Worm (Caenorhabditis elegans) whole organism, L4 larva: Measurements from ENCODE around the gene K09H11.15.

Source experiments
- F10B5.3 ChIP-seq: sonication (generic microtip); optimal IDR thresholded peaks from 2 replicates; lab custom pipeline; 2016; ENCODE audit warnings: mild to moderate bottlenecking, missing genetic modification characterization, missing compliant biosample characterization
- F26F4.8 ChIP-seq: fragments of 200-800 bp; sonication (Bioruptor generic); conservative IDR thresholded peaks from 2 replicates; pipeline ENCODE4 v1.3.6; 2022; ENCODE audit warnings: missing genetic modification characterization, missing compliant biosample characterization
- F44E2.7 ChIP-seq: fragments of 200-800 bp; sonication (Bioruptor generic); IDR thresholded peaks from 2 replicates; pipeline ENCODE4 v2.1.2; 2022; ENCODE audit warnings: missing genetic modification characterization, missing compliant biosample characterization
- F49E8.2 ChIP-seq: sonication (generic microtip); optimal IDR thresholded peaks from 2 replicates; lab custom pipeline; 2016; ENCODE audit warnings: missing compliant biosample characterization, mild to moderate bottlenecking, missing genetic modification characterization, borderline replicate concordance
- R02D3.7 ChIP-seq: fragments of 150-350 bp; sonication (generic microtip); optimal IDR thresholded peaks from 3 replicates; lab custom pipeline; 2014; ENCODE audit warnings: missing biosample characterization, missing genetic modification characterization
- aha-1 ChIP-seq: fragments of 150-350 bp; peaks from one replicate; lab custom pipeline; 2014; ENCODE audit warnings: missing biosample characterization, missing genetic modification characterization
- attf-4 ChIP-seq: sonication (generic microtip); optimal IDR thresholded peaks from 3 replicates; lab custom pipeline; 2017; ENCODE audit warnings: missing biosample characterization, missing genetic modification characterization
- ceh-20 ChIP-seq: fragments of 200-800 bp; sonication (Bioruptor generic); IDR thresholded peaks from 2 replicates; pipeline ENCODE4 v1.3.6; 2022; ENCODE audit warnings: missing genetic modification reagents, missing genetic modification characterization, missing compliant biosample characterization
- ceh-28 ChIP-seq: fragments of 150-350 bp; optimal IDR thresholded peaks from 2 replicates; lab custom pipeline; 2014; ENCODE audit warnings: missing biosample characterization, missing genetic modification reagents, missing genetic modification characterization
- ceh-62 ChIP-seq: sonication (generic microtip); optimal IDR thresholded peaks from 2 replicates; lab custom pipeline; 2017; ENCODE audit warnings: missing biosample characterization, missing genetic modification characterization
- ceh-82 ChIP-seq: sonication (generic microtip); optimal IDR thresholded peaks from 2 replicates; lab custom pipeline; 2017; ENCODE audit warnings: missing biosample characterization, missing genetic modification characterization
- ces-1 ChIP-seq: fragments of 150-350 bp; sonication (generic microtip); optimal IDR thresholded peaks from 4 replicates; lab custom pipeline; 2014; ENCODE audit warnings: missing biosample characterization, missing genetic modification reagents, missing genetic modification characterization
- daf-16 ChIP-seq, 3 experiments: sonication (generic microtip); optimal IDR thresholded peaks; 2 replicates each; lab custom pipeline; 2016 to 2017; ENCODE audit warnings: missing genetic modification characterization in 3 of 3, missing genetic modification reagents in 3 of 3, mild to moderate bottlenecking in 2 of 3, missing compliant biosample characterization in 2 of 3, missing biosample characterization in 1 of 3, moderate library complexity in 1 of 3
- daf-19 ChIP-seq: fragments of 200-800 bp; sonication (Bioruptor generic); conservative IDR thresholded peaks from 2 replicates; pipeline ENCODE4 v1.3.6; 2022; ENCODE audit warnings: missing genetic modification characterization, missing compliant biosample characterization
- dmd-8 ChIP-seq: fragments of 200-800 bp; sonication (Bioruptor generic); IDR thresholded peaks from 2 replicates; pipeline ENCODE4 v1.3.6; 2022; ENCODE audit warnings: missing genetic modification characterization, missing compliant biosample characterization
- dmd-9 ChIP-seq: fragments of 200-800 bp; sonication (Bioruptor generic); IDR thresholded peaks from 2 replicates; pipeline ENCODE4 v1.3.6; 2022; ENCODE audit warnings: missing genetic modification reagents, missing genetic modification characterization, missing compliant biosample characterization
- dpl-1 ChIP-seq: fragments of 150-350 bp; optimal IDR thresholded peaks from 2 replicates; lab custom pipeline; 2014; ENCODE audit warnings: missing biosample characterization, missing genetic modification reagents, missing genetic modification characterization
- duxl-1 ChIP-seq: sonication (generic microtip); optimal IDR thresholded peaks from 2 replicates; lab custom pipeline; 2016; ENCODE audit warnings: mild to moderate bottlenecking, missing genetic modification characterization, moderate library complexity, missing compliant biosample characterization; ENCODE audit not compliant: poor library complexity
- dve-1 ChIP-seq: sonication (generic microtip); optimal IDR thresholded peaks from 2 replicates; lab custom pipeline; 2017; ENCODE audit warnings: antibody characterized with exemption, mild to moderate bottlenecking, missing genetic modification characterization, missing compliant biosample characterization; ENCODE audit not compliant: insufficient read depth
- egl-43 ChIP-seq: fragments of 200-800 bp; sonication (Bioruptor generic); IDR thresholded peaks from 2 replicates; pipeline ENCODE4 v1.3.6; 2022; ENCODE audit warnings: missing genetic modification reagents, missing genetic modification characterization, missing compliant biosample characterization
- lim-7 ChIP-seq: fragments of 200-800 bp; sonication (Bioruptor generic); IDR thresholded peaks from 2 replicates; pipeline ENCODE4 v1.3.6; 2022; ENCODE audit warnings: missing genetic modification characterization, missing compliant biosample characterization
- lin-15B ChIP-seq: fragments of 150-350 bp; sonication (generic microtip); optimal IDR thresholded peaks from 3 replicates; lab custom pipeline; 2014; ENCODE audit warnings: missing biosample characterization, missing genetic modification characterization
- lin-29 ChIP-seq: fragments of 200-800 bp; sonication (Bioruptor generic); IDR thresholded peaks from 2 replicates; pipeline ENCODE4 v1.3.6; 2022; ENCODE audit warnings: missing genetic modification reagents, missing genetic modification characterization, missing compliant biosample characterization
- lin-38 ChIP-seq: fragments of 200-800 bp; sonication (Bioruptor generic); IDR thresholded peaks from 2 replicates; pipeline ENCODE4 v1.3.6; 2022; ENCODE audit warnings: missing genetic modification reagents, missing genetic modification characterization, missing compliant biosample characterization
- lsy-2 ChIP-seq, 2 experiments: fragments of 150-350 bp in 1 of 2; sonication (generic microtip) in 1 of 2; optimal IDR thresholded peaks; 2 replicates each; lab custom pipeline; 2014 to 2017; ENCODE audit warnings: missing biosample characterization in 2 of 2, missing genetic modification characterization in 2 of 2
- madf-5 ChIP-seq, 2 experiments: fragments of 200-800 bp; sonication (Bioruptor generic); IDR thresholded peaks; 2 replicates each; pipeline ENCODE4 v1.3.6; 2022; ENCODE audit warnings: missing compliant biosample characterization in 2 of 2, missing genetic modification characterization in 2 of 2
- mdl-1 ChIP-seq, 2 experiments: fragments of 150-350 bp in 1 of 2; sonication (generic microtip) in 1 of 2; optimal IDR thresholded peaks; 2 replicates each; lab custom pipeline; 2014 to 2017; ENCODE audit warnings: missing biosample characterization in 2 of 2, missing genetic modification characterization in 2 of 2
- mes-2 ChIP-seq: sonication (generic microtip); optimal IDR thresholded peaks from 2 replicates; lab custom pipeline; 2016; ENCODE audit warnings: missing genotype, mild to moderate bottlenecking, missing genetic modification characterization, missing compliant biosample characterization; ENCODE audit not compliant: poor library complexity, severe bottlenecking
- mxl-2 ChIP-seq: fragments of 200-800 bp; sonication (Bioruptor generic); conservative IDR thresholded peaks from 2 replicates; pipeline ENCODE4 v1.3.6; 2022; ENCODE audit warnings: missing genetic modification reagents, missing genetic modification characterization, missing compliant biosample characterization
- nhr-10 ChIP-seq: fragments of 150-350 bp; optimal IDR thresholded peaks from 2 replicates; lab custom pipeline; 2014; ENCODE audit warnings: missing biosample characterization, missing genetic modification characterization
- nhr-102 ChIP-seq: sonication (generic microtip); optimal IDR thresholded peaks from 2 replicates; lab custom pipeline; 2016; ENCODE audit warnings: mild to moderate bottlenecking, missing genetic modification characterization, moderate library complexity, missing compliant biosample characterization
- nhr-111 ChIP-seq: fragments of 200-800 bp; sonication (Bioruptor generic); optimal IDR thresholded peaks from 2 replicates; lab custom pipeline; 2018; ENCODE audit warnings: mild to moderate bottlenecking, missing genetic modification characterization, missing compliant biosample characterization
- nhr-237 ChIP-seq: sonication (generic microtip); optimal IDR thresholded peaks from 2 replicates; lab custom pipeline; 2017; ENCODE audit warnings: missing biosample characterization, missing genetic modification characterization
- nhr-41 ChIP-seq: fragments of 200-800 bp; sonication (Bioruptor generic); IDR thresholded peaks from 2 replicates; pipeline ENCODE4 v1.3.6; 2022; ENCODE audit warnings: missing genetic modification reagents, missing genetic modification characterization, missing compliant biosample characterization
- pha-4 ChIP-seq, 2 experiments: fragments of 150-350 bp in 1 of 2; fragments of 200-800 bp in 1 of 2; sonication (Bioruptor generic) in 1 of 2; IDR thresholded peaks in 1 of 2; optimal IDR thresholded peaks in 1 of 2; 2 replicates each; pipeline versions ENCODE4 v1.3.6 to Lab custom; 2014 to 2022; ENCODE audit warnings: missing genetic modification characterization in 2 of 2, missing genetic modification reagents in 2 of 2, missing biosample characterization in 1 of 2, missing compliant biosample characterization in 1 of 2
- pqm-1 ChIP-seq: sonication (generic microtip); optimal IDR thresholded peaks from 2 replicates; lab custom pipeline; 2017; ENCODE audit warnings: missing biosample characterization, missing genetic modification characterization
- rbr-2 ChIP-seq: sonication (generic microtip); optimal IDR thresholded peaks from 2 replicates; lab custom pipeline; 2016; ENCODE audit warnings: missing genotype, missing genetic modification characterization, missing compliant biosample characterization
- saeg-2 ChIP-seq: fragments of 200-800 bp; sonication (Bioruptor generic); IDR thresholded peaks from 2 replicates; pipeline ENCODE4 v1.3.6; 2022; ENCODE audit warnings: missing genetic modification reagents, missing genetic modification characterization, missing compliant biosample characterization
- sdz-12 ChIP-seq: fragments of 200-800 bp; sonication (Bioruptor generic); optimal IDR thresholded peaks from 2 replicates; lab custom pipeline; 2018; ENCODE audit warnings: mild to moderate bottlenecking, missing genetic modification characterization, missing compliant biosample characterization
- set-16 ChIP-seq: fragments of 200-800 bp; sonication (Bioruptor generic); IDR thresholded peaks from 2 replicates; pipeline ENCODE4 v1.3.6; 2022; ENCODE audit warnings: missing genetic modification reagents, missing genetic modification characterization, missing compliant biosample characterization
- skn-1 ChIP-seq: fragments of 150-350 bp; optimal IDR thresholded peaks from 2 replicates; lab custom pipeline; 2014; ENCODE audit warnings: missing biosample characterization, missing genetic modification characterization
- snpc-1.2 ChIP-seq: fragments of 200-800 bp; sonication (Bioruptor generic); IDR thresholded peaks from 2 replicates; pipeline ENCODE4 v1.3.6; 2022; ENCODE audit warnings: missing genetic modification reagents, missing genetic modification characterization, missing compliant biosample characterization
- tag-97 ChIP-seq: fragments of 200-800 bp; sonication (Bioruptor generic); IDR thresholded peaks from 2 replicates; pipeline ENCODE4 v1.3.6; 2022; ENCODE audit warnings: missing genetic modification characterization, missing compliant biosample characterization
- tra-1 ChIP-seq: fragments of 200-800 bp; sonication (Bioruptor generic); IDR thresholded peaks from 2 replicates; pipeline ENCODE4 v1.3.6; 2022; ENCODE audit warnings: missing genetic modification reagents, missing genetic modification characterization, missing compliant biosample characterization
- unc-130 ChIP-seq: sonication (generic microtip); optimal IDR thresholded peaks from 2 replicates; lab custom pipeline; 2016; ENCODE audit warnings: missing genetic modification reagents, missing genetic modification characterization, missing compliant biosample characterization
- unc-39 ChIP-seq: sonication (generic microtip); optimal IDR thresholded peaks from 2 replicates; lab custom pipeline; 2017; ENCODE audit warnings: missing biosample characterization, missing genetic modification characterization
- vab-7 ChIP-seq: fragments of 200-800 bp; sonication (Bioruptor generic); IDR thresholded peaks from 2 replicates; pipeline ENCODE4 v1.3.6; 2022; ENCODE audit warnings: missing genetic modification reagents, missing genetic modification characterization, missing compliant biosample characterization
- zfp-3 ChIP-seq: fragments of 200-800 bp; sonication (Bioruptor generic); conservative IDR thresholded peaks from 2 replicates; pipeline ENCODE4 v1.3.6; 2022; ENCODE audit warnings: missing genetic modification reagents, missing genetic modification characterization, missing compliant biosample characterization
- zip-2 ChIP-seq: fragments of 150-350 bp; optimal IDR thresholded peaks from 2 replicates; lab custom pipeline; 2014; ENCODE audit warnings: missing biosample characterization, missing genetic modification characterization
- ztf-11 ChIP-seq: fragments of 150-350 bp; optimal IDR thresholded peaks from 2 replicates; lab custom pipeline; 2014; ENCODE audit warnings: missing biosample characterization, missing genetic modification characterization

Gene K09H11.15

ce11 chrV:5684534-5684933 lies 46.1 kb downstream of the K09H11.15 start, which contains the start of the genes hmgs-1 and F25B4.4:
Gene hmgs-1 (minus strand): TSS chrV:5684589.
Gene F25B4.4 (plus strand): TSS chrV:5684873.
- no peak for TF ChIP-seq tag-97 (GFP tag; lab: Robert Waterston, UW)
- TF ChIP-seq nhr-102 (tag; lab: Kevin White, UChicago): peak; percentile 67
- no peak for TF ChIP-seq dmd-8 (GFP tag; lab: Robert Waterston, UW)
- peak; percentile 64 for TF ChIP-seq unc-130 (GFP tag; lab: Kevin White, UChicago)
- peak; percentile 76 for TF ChIP-seq dmd-9 (GFP tag; lab: Robert Waterston, UW)
- TF ChIP-seq lsy-2 (tag; optimal IDR thresholded peaks at IDR 0.05; lab: Kevin White, UChicago): peak; percentile 81 to 95
- TF ChIP-seq daf-16 (GFP tag; optimal IDR thresholded peaks at IDR 0.05; lab: Kevin White, UChicago): peak in 1 of 2 experiments; percentile 27
- TF ChIP-seq daf-16 (tag; optimal IDR thresholded peaks at IDR 0.05; lab: Kevin White, UChicago): peak; percentile 33
- TF ChIP-seq saeg-2 (GFP tag; lab: Robert Waterston, UW): no peak
- peak; percentile 94 for TF ChIP-seq dve-1 (tag; lab: Kevin White, UChicago)
- TF ChIP-seq F44E2.7 (GFP tag; lab: Robert Waterston, UW): no peak
- TF ChIP-seq skn-1 (tag; lab: Kevin White, UChicago): no peak
- TF ChIP-seq ceh-82 (tag; lab: Kevin White, UChicago): no peak
- TF ChIP-seq snpc-1.2: no peak
- peak; percentile 31 for TF ChIP-seq zip-2 (tag; lab: Kevin White, UChicago)
- no peak for TF ChIP-seq unc-39 (tag; lab: Kevin White, UChicago)
- TF ChIP-seq duxl-1 (tag; lab: Kevin White, UChicago): peak; percentile 52
- no peak for TF ChIP-seq mxl-2 (GFP tag; lab: Robert Waterston, UW)
- 0 out of 4 replicates have a peak, but pooled peaks of 1 of the 2 experiments have one; percentile 27 for TF ChIP-seq madf-5 (GFP tag; IDR thresholded peaks at IDR 0.05; lab: Robert Waterston, UW)
- no peak for TF ChIP-seq pqm-1 (tag; lab: Kevin White, UChicago)
- TF ChIP-seq ceh-62 (tag; lab: Kevin White, UChicago): no peak
- TF ChIP-seq vab-7 (GFP tag; lab: Robert Waterston, UW): 0 out of 2 replicates have a peak, but pooled peaks have one; percentile 41
- peak; percentile 85 for TF ChIP-seq dpl-1
- TF ChIP-seq zfp-3 (GFP tag; lab: Robert Waterston, UW): peak; percentile 71; the same call in 1 of the 2 replicates
- peak in 1 of 2 experiments; percentile 72 for TF ChIP-seq mdl-1 (tag; optimal IDR thresholded peaks at IDR 0.05; lab: Kevin White, UChicago)
- peak; percentile 94 for TF ChIP-seq aha-1 (tag; lab: Kevin White, UChicago)
- TF ChIP-seq nhr-41 (GFP tag; lab: Robert Waterston, UW): no peak
- TF ChIP-seq set-16: no peak
- TF ChIP-seq daf-19 (GFP tag; lab: Robert Waterston, UW): no peak
- TF ChIP-seq mes-2 (tag; lab: Kevin White, UChicago): peak; percentile 96
- peak; percentile 76; the same call in 1 of the 2 replicates for TF ChIP-seq pha-4 (GFP tag; IDR thresholded peaks at IDR 0.05; lab: Robert Waterston, UW)
- TF ChIP-seq pha-4 (tag; optimal IDR thresholded peaks at IDR 0.05; lab: Kevin White, UChicago): peak; percentile 77
- TF ChIP-seq ztf-11: no peak
- peak; percentile 79 for TF ChIP-seq tra-1 (GFP tag; lab: Robert Waterston, UW)
- peak; percentile 50 for TF ChIP-seq ceh-20 (GFP tag; lab: Robert Waterston, UW)
- TF ChIP-seq attf-4 (tag; lab: Kevin White, UChicago): no peak
- TF ChIP-seq nhr-111 (GFP tag; lab: Kevin White, UChicago): no peak
- peak; percentile 88 for TF ChIP-seq rbr-2 (tag; lab: Kevin White, UChicago)
- peak; percentile 1 for TF ChIP-seq nhr-10 (tag; lab: Kevin White, UChicago)
- TF ChIP-seq F10B5.3: no peak
- peak; percentile 7 for TF ChIP-seq ces-1
- no peak for TF ChIP-seq nhr-237 (tag; lab: Kevin White, UChicago)
- no peak for TF ChIP-seq F26F4.8
- TF ChIP-seq F49E8.2 (tag; lab: Kevin White, UChicago): peak; percentile 12
- TF ChIP-seq lin-29 (GFP tag; lab: Robert Waterston, UW): no peak
- TF ChIP-seq ceh-28 (tag; lab: Kevin White, UChicago): no peak
- TF ChIP-seq lim-7: no peak
- TF ChIP-seq lin-38 (GFP tag; lab: Robert Waterston, UW): peak; percentile 87
- TF ChIP-seq egl-43: no peak
- TF ChIP-seq R02D3.7 (tag; lab: Kevin White, UChicago): peak; percentile 99
- TF ChIP-seq lin-15B: peak; percentile 26
- no peak for TF ChIP-seq sdz-12
